Worm (Caenorhabditis elegans) whole organism, early embryonic: ENCODE results near the gene F53F4.7.

Source experiments
- B0310.2 ChIP-seq: sonication (generic microtip); optimal IDR thresholded peaks from 2 replicates; lab custom pipeline; 2016; ENCODE audit warnings: mild to moderate bottlenecking, missing genetic modification characterization, missing compliant biosample characterization
- F13C5.2 ChIP-seq: sonication (generic microtip); optimal IDR thresholded peaks from 2 replicates; lab custom pipeline; 2017; ENCODE audit warnings: mild to moderate bottlenecking, missing genetic modification characterization, inconsistent platforms, missing compliant biosample characterization
- aly-1 ChIP-seq: sonication (generic microtip); optimal IDR thresholded peaks from 2 replicates; lab custom pipeline; 2016; ENCODE audit warnings: missing genetic modification characterization, missing compliant biosample characterization
- ama-1 ChIP-seq: fragments of 150-350 bp; optimal IDR thresholded peaks from 2 replicates; lab custom pipeline; 2014
- ceh-13 ChIP-seq: fragments of 200-800 bp; sonication (Bioruptor generic); optimal IDR thresholded peaks from 2 replicates; lab custom pipeline; 2018; ENCODE audit warnings: mild to moderate bottlenecking, missing genetic modification characterization, missing compliant biosample characterization
- ceh-36 ChIP-seq: sonication (generic microtip); optimal IDR thresholded peaks from 2 replicates; lab custom pipeline; 2016; ENCODE audit warnings: missing genetic modification characterization, inconsistent platforms, missing compliant biosample characterization
- hmg-4 ChIP-seq: fragments of 200-800 bp; sonication (Bioruptor generic); optimal IDR thresholded peaks from 2 replicates; lab custom pipeline; 2018; ENCODE audit warnings: mild to moderate bottlenecking, missing genetic modification characterization, missing compliant biosample characterization
- hnd-1 ChIP-seq: sonication (generic microtip); optimal IDR thresholded peaks from 2 replicates; lab custom pipeline; 2016; ENCODE audit warnings: missing genetic modification characterization, missing compliant biosample characterization
- pes-1 ChIP-seq: fragments of 200-800 bp; sonication (Bioruptor generic); IDR thresholded peaks from 2 replicates; pipeline ENCODE4 v1.3.6; 2022; ENCODE audit warnings: missing genetic modification reagents, missing genetic modification characterization, missing compliant biosample characterization
- tra-4 ChIP-seq: sonication (generic microtip); optimal IDR thresholded peaks from 2 replicates; lab custom pipeline; 2017; ENCODE audit warnings: missing genetic modification characterization, missing compliant biosample characterization

DNA sequence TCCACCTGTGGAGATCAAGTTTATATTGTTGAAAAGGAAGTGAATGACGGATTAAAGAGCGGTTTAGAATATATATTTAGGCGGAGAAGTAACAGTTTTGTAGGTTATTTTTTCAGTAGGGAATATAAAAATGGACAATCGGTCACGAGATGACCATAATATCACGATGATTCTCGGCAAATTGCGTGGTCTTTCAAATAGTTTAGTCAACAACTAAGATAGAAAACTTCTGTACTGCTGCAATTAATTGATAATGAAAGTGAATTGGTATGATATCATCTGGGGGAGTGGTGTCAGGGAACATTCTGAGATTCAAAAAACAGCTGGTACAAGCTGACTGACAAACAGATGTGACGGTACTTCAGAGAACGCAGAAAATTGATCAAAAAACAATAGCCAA, 5.3 kb downstream of the F53F4.7 start:
- no peak for TF ChIP-seq ceh-36
- TF ChIP-seq aly-1, result no peak
- no peak for TF ChIP-seq tra-4 (tag; lab: Kevin White, UChicago)
- TF ChIP-seq ama-1 (lab: Kevin White, UChicago), result no peak
- no peak for TF ChIP-seq F13C5.2
- no peak for TF ChIP-seq hmg-4 (GFP tag; lab: Kevin White, UChicago)
- TF ChIP-seq ceh-13 (GFP tag; lab: Kevin White, UChicago), result no peak
- no peak for TF ChIP-seq B0310.2 (tag; lab: Kevin White, UChicago)
- TF ChIP-seq hnd-1 (tag; lab: Kevin White, UChicago), result no peak
- TF ChIP-seq pes-1 (GFP tag; lab: Robert Waterston, UW), result no peak
